Fruit fly (Drosophila melanogaster): ENCODE measurements around the gene CG42675.

Gene CG42675

DNA sequence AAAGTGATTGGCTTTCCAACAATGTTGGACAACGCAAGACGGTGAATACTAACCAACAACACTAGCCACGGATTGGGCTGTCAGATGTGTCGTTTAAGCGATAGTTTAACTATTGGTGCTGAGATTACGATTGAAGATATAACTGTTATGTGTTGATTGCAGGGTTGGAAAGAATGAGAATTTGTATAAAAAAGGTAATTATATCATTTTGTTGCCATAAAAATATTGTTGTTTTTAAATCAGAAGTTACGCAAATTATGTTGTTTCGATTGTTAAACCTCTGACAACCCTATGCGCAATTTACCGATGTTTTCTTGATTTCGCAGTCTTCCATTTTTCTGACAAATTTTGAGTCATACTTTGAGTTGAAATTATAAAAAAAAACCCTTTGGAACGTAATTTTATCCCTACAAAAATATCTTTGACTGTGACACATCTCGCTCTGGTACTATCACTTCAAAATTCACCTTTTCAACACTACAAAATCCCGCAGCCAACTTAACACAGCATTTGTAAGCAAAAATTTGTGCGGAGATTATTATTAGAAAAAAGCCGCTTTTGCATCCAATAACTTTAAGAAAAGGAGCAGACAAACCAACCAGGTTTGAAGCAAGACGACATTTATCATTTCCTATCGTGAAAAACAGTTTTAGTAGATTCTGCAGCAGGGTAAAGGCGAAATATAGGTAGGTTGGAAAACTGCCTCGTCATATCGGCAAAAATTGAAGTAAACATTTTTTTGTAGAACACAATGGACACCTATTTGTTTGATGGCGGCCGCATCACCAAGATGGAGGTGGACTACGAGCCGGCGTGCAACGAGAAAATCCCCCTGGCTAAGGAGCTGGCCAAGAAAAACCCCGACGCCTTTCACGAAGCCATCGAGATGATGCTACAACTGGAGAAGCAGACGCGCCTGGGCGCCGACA, 24.1 kb upstream of the CG42675 start, which contains the start of the genes Hat1 and Rpn5:
TSS of gene Hat1 (minus strand) at position 360 of the 929 bp plus-strand sequence.
TSS of gene Rpn5 (plus strand) at position 469 of the 929 bp plus-strand sequence.
- peak; percentile 88 for TF ChIP-seq HmgD (GFP tag; optimal IDR thresholded peaks at IDR 0.05)
- peak; percentile 93 for TF ChIP-seq CG3995 (GFP tag; optimal IDR thresholded peaks at IDR 0.05)
- peak; percentile 48; the same call in 1 of the 3 replicates for TF ChIP-seq mld (GFP tag; IDR thresholded peaks at IDR 0.05; ENCODE audit: partially characterized antibody)
- TF ChIP-seq Ets97D (GFP tag; optimal IDR thresholded peaks at IDR 0.05) = peak; percentile 87
- TF ChIP-seq crp (GFP tag; optimal IDR thresholded peaks at IDR 0.05) = peak in 1 of 2 experiments; percentile 51
- TF ChIP-seq CG16815 (GFP tag; optimal IDR thresholded peaks at IDR 0.05) = peak; percentile 85
- TF ChIP-seq Hr3 (GFP tag; optimal IDR thresholded peaks at IDR 0.05) = peak; percentile 90
- TF ChIP-seq Lpt (GFP tag; optimal IDR thresholded peaks at IDR 0.05) = no peak
- peak; percentile 76 for TF ChIP-seq CG33213 (GFP tag; optimal IDR thresholded peaks at IDR 0.05)
- TF ChIP-seq Pdp1 (GFP tag; optimal IDR thresholded peaks at IDR 0.05) = peak; percentile 89 to 94
- TF ChIP-seq CG4854 (GFP tag; optimal IDR thresholded peaks at IDR 0.05) = peak; percentile 80
- TF ChIP-seq CG9215 (GFP tag; IDR thresholded peaks at IDR 0.05) = peak; percentile 79
- TF ChIP-seq D19B (GFP tag; optimal IDR thresholded peaks at IDR 0.05) = peak; percentile 60
- TF ChIP-seq CoRest (tag; optimal IDR thresholded peaks at IDR 0.05) = peak; percentile 86
- 0 out of 2 replicates have a peak, but pooled peaks have one; percentile 21 for TF ChIP-seq cas (GFP tag; IDR thresholded peaks at IDR 0.05)
- TF ChIP-seq Rfx (GFP tag; IDR thresholded peaks at IDR 0.05) = peak; percentile 83
- 0 out of 2 replicates have a peak, but pooled peaks have one; percentile 33 for TF ChIP-seq ham (GFP tag; IDR thresholded peaks at IDR 0.05)
- peak; percentile 69 for TF ChIP-seq CG18011 (GFP tag; optimal IDR thresholded peaks at IDR 0.05)
- no peak for TF ChIP-seq Lim3 (GFP tag; IDR thresholded peaks at IDR 0.05)
- 0 out of 2 replicates have a peak, but pooled peaks have one; percentile 10 for TF ChIP-seq rib (GFP tag; IDR thresholded peaks at IDR 0.05)
- TF ChIP-seq shn (GFP tag; optimal IDR thresholded peaks at IDR 0.05) = peak; percentile 91
- peak; percentile 27 for TF ChIP-seq CG6683 (GFP tag; optimal IDR thresholded peaks at IDR 0.05)
- no peak for TF ChIP-seq Awh (GFP tag; IDR thresholded peaks at IDR 0.05)
- peak; percentile 36 for TF ChIP-seq CG8281 (tag; optimal IDR thresholded peaks at IDR 0.05)
- TF ChIP-seq CG4707 (GFP tag; optimal IDR thresholded peaks at IDR 0.05) = no peak
- peak; percentile 86 for TF ChIP-seq CG3847 (GFP tag; IDR thresholded peaks at IDR 0.05)
- TF ChIP-seq CG12236 (GFP tag; optimal IDR thresholded peaks at IDR 0.05) = peak; percentile 69
- TF ChIP-seq pan (optimal IDR thresholded peaks at IDR 0.05) = no peak
- TF ChIP-seq pan (GFP tag; optimal IDR thresholded peaks at IDR 0.05 in 1 of 2, IDR thresholded peaks at IDR 0.05 in 1 of 2) = peak in 1 of 2 experiments; percentile 31
- peak; percentile 98 for TF ChIP-seq sens (GFP tag)
- TF ChIP-seq btn (GFP tag; optimal IDR thresholded peaks at IDR 0.05) = peak; percentile 50
- TF ChIP-seq h (optimal IDR thresholded peaks at IDR 0.05) = no peak
- TF ChIP-seq CG17802 (tag; optimal IDR thresholded peaks at IDR 0.05) = peak; percentile 33
- peak; percentile 33; the same call in 1 of the 2 replicates for TF ChIP-seq CG14667 (GFP tag; IDR thresholded peaks at IDR 0.05)
- peak; percentile 58; the same call in 2 of the 3 replicates for TF ChIP-seq zfh1 (GFP tag; IDR thresholded peaks at IDR 0.05)
- TF ChIP-seq CG4328 (GFP tag; optimal IDR thresholded peaks at IDR 0.05) = peak; percentile 59
- TF ChIP-seq D (optimal IDR thresholded peaks at IDR 0.05) = no peak
- peak; percentile 72 for TF ChIP-seq D (GFP tag; optimal IDR thresholded peaks at IDR 0.05)
- TF ChIP-seq tio (GFP tag; optimal IDR thresholded peaks at IDR 0.05) = peak; percentile 91
- peak; percentile 59 for TF ChIP-seq E2f1 (GFP tag; IDR thresholded peaks at IDR 0.05)
- peak; percentile 82 for TF ChIP-seq dm (GFP tag; optimal IDR thresholded peaks at IDR 0.05)
- no peak for TF ChIP-seq aop (GFP tag; IDR thresholded peaks at IDR 0.05)
- TF ChIP-seq CG1024 (GFP tag; IDR thresholded peaks at IDR 0.05) = no peak
- TF ChIP-seq hkb (optimal IDR thresholded peaks at IDR 0.05) = no peak
- TF ChIP-seq hkb (GFP tag; IDR thresholded peaks at IDR 0.05) = peak; percentile 56
- TF ChIP-seq fru (optimal IDR thresholded peaks at IDR 0.05) = no peak
- no peak for TF ChIP-seq GATAe (GFP tag; conservative IDR thresholded peaks at IDR 0.05)
- TF ChIP-seq CG14441 (GFP tag; IDR thresholded peaks at IDR 0.05) = peak; percentile 70; the same call in 1 of the 2 replicates
- TF ChIP-seq Dfd (GFP tag; optimal IDR thresholded peaks at IDR 0.05) = peak in 1 of 2 experiments; percentile 95
- peak; percentile 62 for TF ChIP-seq Bgb (GFP tag; IDR thresholded peaks at IDR 0.05; ENCODE audit: partially characterized antibody)
